Worm (Caenorhabditis elegans) whole organism, L4/young adult: ENCODE measurements around the gene gpx-6.

Experiments
- dao-5 ChIP-seq: sonication (generic microtip); optimal IDR thresholded peaks from 2 replicates; lab custom pipeline; 2016; ENCODE audit warnings: missing genotype, missing genetic modification characterization, moderate library complexity, missing compliant biosample characterization
- him-1 ChIP-seq: sonication (generic microtip); optimal IDR thresholded peaks from 2 replicates; lab custom pipeline; 2016; ENCODE audit warnings: missing genotype, missing genetic modification reagents, missing genetic modification characterization, missing compliant biosample characterization

ce11 chrIV:8174792-8175191 lies 47.2 kb upstream of the gpx-6 start:
- no peak for TF ChIP-seq him-1
- no peak for TF ChIP-seq dao-5 (tag; lab: Kevin White, UChicago)
